Worm (Caenorhabditis elegans): ENCODE data around the gene jmjd-4.

Gene jmjd-4

DNA sequence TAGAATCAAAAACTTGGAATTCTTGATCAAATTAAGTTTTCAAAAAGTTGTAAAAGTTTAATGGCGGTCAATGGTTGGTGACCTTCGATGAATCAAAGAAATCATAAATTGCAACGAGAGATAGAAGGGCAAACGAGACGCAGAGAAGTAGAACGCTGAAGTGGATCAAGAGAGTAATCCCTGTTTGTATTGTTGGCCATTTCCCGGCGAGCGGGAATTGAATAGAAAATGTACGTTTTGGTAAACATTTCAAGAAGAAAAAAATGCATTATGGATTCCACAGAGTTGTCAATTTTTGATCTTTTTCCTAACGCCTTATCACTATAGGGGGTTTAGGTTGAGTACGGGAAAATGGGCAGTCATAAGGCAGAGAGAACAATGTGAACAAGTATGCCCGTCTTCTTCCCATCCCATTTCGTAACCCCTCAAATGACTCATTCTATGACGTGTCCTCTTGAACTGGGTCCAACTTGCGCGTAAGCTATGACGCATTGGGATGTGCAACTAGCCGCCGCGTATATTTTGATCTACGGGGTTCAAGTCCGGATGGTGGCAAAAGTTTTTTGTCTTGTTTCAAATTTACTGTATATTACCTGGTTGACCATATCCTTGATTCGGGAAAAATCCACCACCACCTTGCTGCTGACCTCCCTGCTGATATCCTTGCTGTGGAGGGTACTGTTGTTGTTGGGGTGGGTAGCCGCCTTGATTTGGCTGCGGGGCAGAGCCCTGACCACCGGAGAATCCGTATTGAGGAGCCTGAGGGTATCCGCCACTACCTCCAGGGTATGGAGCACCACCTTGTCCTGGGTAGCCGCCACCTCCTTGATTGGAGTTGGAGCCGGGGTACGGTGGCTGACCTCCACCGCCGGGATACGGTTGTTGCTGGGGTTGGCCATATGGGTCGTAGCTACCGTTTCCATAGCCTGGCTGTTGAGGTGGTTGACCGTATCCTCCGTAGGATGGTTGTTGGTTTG, 5.0 kb downstream of the jmjd-4 start (continued):
- TF ChIP-seq die-1 (tag; optimal IDR thresholded peaks at IDR 0.05): no peak
- no peak for TF ChIP-seq F33H1.4 (GFP tag; IDR thresholded peaks at IDR 0.05)
- no peak for TF ChIP-seq T26A5.8 (tag; optimal IDR thresholded peaks at IDR 0.05)
- no peak for TF ChIP-seq atf-7 (tag; optimal IDR thresholded peaks at IDR 0.05)
- peak; percentile 51 for TF ChIP-seq efl-1 (GFP tag; optimal IDR thresholded peaks at IDR 0.05)
- TF ChIP-seq K11D2.4 (GFP tag; IDR thresholded peaks at IDR 0.05): no peak
- no peak for TF ChIP-seq F49E8.2 (tag; optimal IDR thresholded peaks at IDR 0.05; ENCODE audit: insufficient read depth)
- peak; percentile 8 for TF ChIP-seq nhr-80 (tag; optimal IDR thresholded peaks at IDR 0.05)
- TF ChIP-seq ama-1 (optimal IDR thresholded peaks at IDR 0.05): no peak
- TF ChIP-seq ama-1 (GFP tag; optimal IDR thresholded peaks at IDR 0.05): no peak
- TF ChIP-seq egrh-3 (GFP tag; IDR thresholded peaks at IDR 0.05): peak; percentile 45; the same call in 1 of the 2 replicates
- TF ChIP-seq ceh-79 (tag; optimal IDR thresholded peaks at IDR 0.05): no peak
- no peak for TF ChIP-seq snpc-3.4 (tag; optimal IDR thresholded peaks at IDR 0.05)
- no peak for TF ChIP-seq mcd-1 (GFP tag; IDR thresholded peaks at IDR 0.05)
- no peak for TF ChIP-seq attf-5 (GFP tag; optimal IDR thresholded peaks at IDR 0.05)
- TF ChIP-seq ZK185.1 (tag; optimal IDR thresholded peaks at IDR 0.05; ENCODE audit: poor library complexity, severe bottlenecking): no peak
- TF ChIP-seq snpc-4 (GFP tag; optimal IDR thresholded peaks at IDR 0.05): no peak
- no peak for TF ChIP-seq snpc-4 (tag; optimal IDR thresholded peaks at IDR 0.05)
- no peak for TF ChIP-seq Y53F4B.3 (GFP tag; IDR thresholded peaks at IDR 0.05)
- TF ChIP-seq Y67H2A.10 (GFP tag; conservative IDR thresholded peaks at IDR 0.05): no peak
- TF ChIP-seq snpc-1.3 (tag; optimal IDR thresholded peaks at IDR 0.05; ENCODE audit: insufficient read depth): no peak
- TF ChIP-seq D2030.7 (GFP tag; IDR thresholded peaks at IDR 0.05): no peak
- no peak for TF ChIP-seq ztf-6 (GFP tag; IDR thresholded peaks at IDR 0.05)
- no peak for TF ChIP-seq ztf-25 (GFP tag; IDR thresholded peaks at IDR 0.05)
- TF ChIP-seq F52B5.7 (tag; optimal IDR thresholded peaks at IDR 0.05): no peak
- TF ChIP-seq ets-4 (GFP tag; optimal IDR thresholded peaks at IDR 0.05): no peak
- no peak for TF ChIP-seq attf-3 (GFP tag; conservative IDR thresholded peaks at IDR 0.05)
- TF ChIP-seq egl-44 (GFP tag; IDR thresholded peaks at IDR 0.05): no peak
- no peak for TF ChIP-seq rcor-1 (GFP tag; IDR thresholded peaks at IDR 0.05)
- no peak for TF ChIP-seq nhr-120 (GFP tag; IDR thresholded peaks at IDR 0.05)
- no peak for TF ChIP-seq pbrm-1 (GFP tag; IDR thresholded peaks at IDR 0.05)
- no peak for TF ChIP-seq nhr-179 (tag; optimal IDR thresholded peaks at IDR 0.05)
- TF ChIP-seq madf-3 (GFP tag; IDR thresholded peaks at IDR 0.05): no peak
- TF ChIP-seq Y95B8A.8 (GFP tag; IDR thresholded peaks at IDR 0.05): no peak
- TF ChIP-seq tbx-9 (tag; optimal IDR thresholded peaks at IDR 0.05; ENCODE audit: borderline replicate concordance): peak; percentile 77
- TF ChIP-seq ceh-27 (GFP tag; optimal IDR thresholded peaks at IDR 0.05): no peak
- TF ChIP-seq ceh-40 (GFP tag; IDR thresholded peaks at IDR 0.05): no peak
- peak; percentile 16 for TF ChIP-seq chd-7 (tag; optimal IDR thresholded peaks at IDR 0.05)
- no peak for TF ChIP-seq aptf-3 (GFP tag; IDR thresholded peaks at IDR 0.05)
- TF ChIP-seq F57A8.1 (GFP tag; optimal IDR thresholded peaks at IDR 0.05): no peak
- no peak for TF ChIP-seq let-526 (GFP tag; IDR thresholded peaks at IDR 0.05)
- TF ChIP-seq ztf-28 (GFP tag; IDR thresholded peaks at IDR 0.05): no peak
